Worm (Caenorhabditis elegans) whole organism, L3 larva: ENCODE results near the gene rpb-8.

Experiments used
- R02D3.7 ChIP-seq: fragments of 150-350 bp; optimal IDR thresholded peaks from 2 replicates; lab custom pipeline; 2014; ENCODE audit warnings: missing biosample characterization, missing genetic modification characterization
- ZK546.5 ChIP-seq: sonication (generic microtip); optimal IDR thresholded peaks from 2 replicates; lab custom pipeline; 2017; ENCODE audit warnings: missing biosample characterization, missing genetic modification characterization
- ceh-16 ChIP-seq: sonication (generic microtip); optimal IDR thresholded peaks from 2 replicates; lab custom pipeline; 2017; ENCODE audit warnings: missing biosample characterization, missing genetic modification characterization
- ceh-28 ChIP-seq: fragments of 150-350 bp; optimal IDR thresholded peaks from 2 replicates; lab custom pipeline; 2014; ENCODE audit warnings: missing biosample characterization, missing genetic modification reagents, missing genetic modification characterization
- ceh-82 ChIP-seq: fragments of 150-350 bp; optimal IDR thresholded peaks from 2 replicates; lab custom pipeline; 2014; ENCODE audit warnings: missing biosample characterization, missing genetic modification characterization
- ceh-9 ChIP-seq: sonication (generic microtip); optimal IDR thresholded peaks from 2 replicates; lab custom pipeline; 2018; ENCODE audit warnings: missing biosample characterization, missing genetic modification characterization
- daf-12 ChIP-seq: fragments of 150-350 bp; optimal IDR thresholded peaks from 2 replicates; lab custom pipeline; 2014; ENCODE audit warnings: missing biosample characterization, missing genetic modification reagents, missing genetic modification characterization
- egl-27 ChIP-seq: sonication (generic microtip); optimal IDR thresholded peaks from 4 replicates; lab custom pipeline; 2017; ENCODE audit warnings: missing biosample characterization, missing genetic modification reagents, missing genetic modification characterization
- egl-5 ChIP-seq: fragments of 150-350 bp; optimal IDR thresholded peaks from 2 replicates; lab custom pipeline; 2017; ENCODE audit warnings: missing biosample characterization, missing genetic modification reagents, missing genetic modification characterization, inconsistent platforms
- elt-2 ChIP-seq: sonication (generic microtip); optimal IDR thresholded peaks from 2 replicates; lab custom pipeline; 2016; ENCODE audit warnings: missing genetic modification reagents, mild to moderate bottlenecking, missing genetic modification characterization, missing compliant biosample characterization
- elt-3 ChIP-seq, 3 experiments: fragments of 150-350 bp in 1 of 3; sonication (generic microtip) in 2 of 3; optimal IDR thresholded peaks; 2 replicates in 2 of 3; 4 replicates in 1 of 3; lab custom pipeline; 2014 to 2017; ENCODE audit warnings: missing biosample characterization in 3 of 3, missing genetic modification characterization in 3 of 3
- eor-1 ChIP-seq, 2 experiments: fragments of 150-350 bp; optimal IDR thresholded peaks; 2 replicates each; lab custom pipeline; 2014 to 2018; ENCODE audit warnings: missing biosample characterization in 2 of 2, missing genetic modification characterization in 2 of 2
- fkh-10 ChIP-seq: sonication (generic microtip); optimal IDR thresholded peaks from 2 replicates; lab custom pipeline; 2017; ENCODE audit warnings: missing biosample characterization, missing genetic modification reagents, missing genetic modification characterization
- jun-1 ChIP-seq: fragments of 150-350 bp; optimal IDR thresholded peaks from 2 replicates; lab custom pipeline; 2014; ENCODE audit warnings: missing biosample characterization, missing genetic modification reagents, missing genetic modification characterization
- lin-15B ChIP-seq: fragments of 150-350 bp; optimal IDR thresholded peaks from 2 replicates; lab custom pipeline; 2014; ENCODE audit warnings: missing biosample characterization, missing genetic modification characterization
- lsy-12 ChIP-seq: sonication (generic microtip); optimal IDR thresholded peaks from 2 replicates; lab custom pipeline; 2016; ENCODE audit warnings: mild to moderate bottlenecking, missing genetic modification characterization, missing compliant biosample characterization
- mdl-1 ChIP-seq: fragments of 150-350 bp; optimal IDR thresholded peaks from 2 replicates; lab custom pipeline; 2014; ENCODE audit warnings: missing biosample characterization, missing genetic modification characterization
- mml-1 ChIP-seq: fragments of 150-350 bp; sonication (generic microtip); optimal IDR thresholded peaks from 3 replicates; lab custom pipeline; 2014; ENCODE audit warnings: missing biosample characterization, missing genetic modification characterization
- nfya-1 ChIP-seq: sonication (generic microtip); optimal IDR thresholded peaks from 2 replicates; lab custom pipeline; 2017; ENCODE audit warnings: missing genetic modification characterization, mild to moderate bottlenecking, missing compliant biosample characterization, antibody characterized with exemption, moderate library complexity; ENCODE audit not compliant: insufficient read depth
- nhr-11 ChIP-seq: fragments of 150-350 bp; optimal IDR thresholded peaks from 2 replicates; lab custom pipeline; 2014; ENCODE audit warnings: missing biosample characterization, missing genetic modification characterization
- nhr-237 ChIP-seq: fragments of 150-350 bp; optimal IDR thresholded peaks from 2 replicates; lab custom pipeline; 2014; ENCODE audit warnings: missing biosample characterization, missing genetic modification characterization
- nhr-25 ChIP-seq: sonication (generic microtip); optimal IDR thresholded peaks from 2 replicates; lab custom pipeline; 2017; ENCODE audit warnings: missing biosample characterization, missing genetic modification characterization
- nhr-43 ChIP-seq: sonication (generic microtip); optimal IDR thresholded peaks from 2 replicates; lab custom pipeline; 2016; ENCODE audit warnings: mild to moderate bottlenecking, missing genetic modification characterization, missing compliant biosample characterization; ENCODE audit not compliant: poor library complexity, severe bottlenecking
- nhr-67 ChIP-seq: fragments of 150-350 bp; optimal IDR thresholded peaks from 2 replicates; lab custom pipeline; 2014; ENCODE audit warnings: missing biosample characterization, missing genetic modification characterization
- nhr-77 ChIP-seq: fragments of 150-350 bp; optimal IDR thresholded peaks from 2 replicates; lab custom pipeline; 2014; ENCODE audit warnings: missing biosample characterization, missing genetic modification characterization
- pha-4 ChIP-seq: fragments of 150-350 bp; optimal IDR thresholded peaks from 2 replicates; lab custom pipeline; 2014; ENCODE audit warnings: missing biosample characterization, missing genetic modification reagents, missing genetic modification characterization
- pqm-1 ChIP-seq: fragments of 150-350 bp; optimal IDR thresholded peaks from 2 replicates; lab custom pipeline; 2017; ENCODE audit warnings: missing biosample characterization, missing genetic modification characterization, inconsistent platforms
- sea-2 ChIP-seq: fragments of 150-350 bp; sonication (generic microtip); optimal IDR thresholded peaks from 4 replicates; lab custom pipeline; 2014; ENCODE audit warnings: missing biosample characterization, missing genetic modification reagents, missing genetic modification characterization
- skn-1 ChIP-seq: fragments of 150-350 bp; optimal IDR thresholded peaks from 2 replicates; lab custom pipeline; 2014; ENCODE audit warnings: missing biosample characterization, missing genetic modification characterization
- snpc-4 ChIP-seq: fragments of 150-350 bp; optimal IDR thresholded peaks from 2 replicates; lab custom pipeline; 2014; ENCODE audit warnings: missing biosample characterization, missing genetic modification characterization
- unc-62 ChIP-seq: fragments of 150-350 bp; sonication (generic microtip); optimal IDR thresholded peaks from 4 replicates; lab custom pipeline; 2014; ENCODE audit warnings: missing biosample characterization, missing genetic modification reagents, missing genetic modification characterization
- ztf-11 ChIP-seq: fragments of 150-350 bp; optimal IDR thresholded peaks from 2 replicates; lab custom pipeline; 2014; ENCODE audit warnings: missing biosample characterization, missing genetic modification characterization
- ztf-4 ChIP-seq: fragments of 150-350 bp; optimal IDR thresholded peaks from 2 replicates; lab custom pipeline; 2014; ENCODE audit warnings: missing biosample characterization, missing genetic modification characterization

rpb-8 gene

DNA sequence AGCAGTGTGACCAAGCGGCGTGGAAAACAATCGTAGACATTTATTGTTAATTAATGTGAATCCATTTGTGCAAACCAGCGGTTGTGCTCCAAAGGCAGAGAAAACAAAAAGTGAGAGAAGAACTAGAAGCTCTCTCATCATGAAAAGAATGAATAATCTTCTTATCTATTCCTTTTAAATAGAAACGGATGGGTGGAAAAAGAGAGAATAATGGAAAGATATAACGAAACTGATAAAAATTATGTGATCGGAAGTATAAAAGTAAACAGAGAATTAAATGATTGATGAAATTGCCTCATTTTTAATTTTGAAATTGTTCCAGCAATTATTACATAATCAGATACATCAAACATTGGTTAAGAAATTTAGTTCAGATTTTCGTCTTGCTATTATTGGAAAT lies 34.4 kb downstream of the rpb-8 start, which contains the start of gene clec-5:
TSS of gene clec-5 (minus strand) at position 178 of the 400 bp plus-strand sequence.
- TF ChIP-seq nhr-11 (tag; lab: Kevin White, UChicago) (no peak), pha-4 (tag; lab: Kevin White, UChicago) (peak; percentile 48), mdl-1 (tag; lab: Kevin White, UChicago) (no peak), pqm-1 (tag; lab: Kevin White, UChicago) (peak; percentile 54), ZK546.5 (tag; lab: Kevin White, UChicago) (no peak), fkh-10 (GFP tag; lab: Kevin White, UChicago) (no peak), ceh-9 (tag; lab: Kevin White, UChicago) (no peak), lin-15B (tag; lab: Kevin White, UChicago) (no peak), sea-2 (GFP tag; lab: Kevin White, UChicago) (no peak), elt-2 (tag; lab: Kevin White, UChicago) (peak; percentile 68), jun-1 (tag; lab: Kevin White, UChicago) (peak; percentile 17), nhr-43 (tag; lab: Kevin White, UChicago) (no peak), ceh-16 (no peak)

DNA sequence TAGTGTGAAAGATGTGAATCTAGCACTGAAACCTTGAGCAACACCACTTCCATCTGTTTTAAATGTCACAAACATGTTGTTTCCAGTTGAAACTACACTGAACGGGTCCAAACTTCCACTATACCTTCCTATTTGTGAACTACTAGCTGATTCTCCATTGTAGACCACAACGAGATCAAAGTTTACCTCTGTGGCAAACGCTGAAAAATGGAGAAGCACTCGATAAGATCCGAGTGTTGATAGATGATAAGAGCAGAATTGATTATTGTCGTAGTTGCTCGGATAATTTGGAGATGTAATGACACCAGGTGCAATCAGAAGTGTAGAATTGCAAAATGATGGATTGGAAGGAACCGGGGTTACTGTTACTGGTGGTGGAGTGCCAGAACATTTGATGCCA lies 35.9 kb downstream of the rpb-8 start:
- no peak for TF ChIP-seq fkh-10 (GFP tag; lab: Kevin White, UChicago)
- TF ChIP-seq pqm-1 (tag; lab: Kevin White, UChicago), result peak; percentile 37
- TF ChIP-seq elt-2 (tag; lab: Kevin White, UChicago), result peak; percentile 72
- TF ChIP-seq nhr-43 (tag; lab: Kevin White, UChicago), result no peak
- no peak for TF ChIP-seq lin-15B (tag; lab: Kevin White, UChicago)
- TF ChIP-seq egl-27 (tag; lab: Kevin White, UChicago), result no peak

ce11 chrIII:4879445-4879844 lies 38.4 kb downstream of the rpb-8 start, which contains the start of gene C35D10.1:
TSS of gene C35D10.1 (plus strand) at chrIII:4879745.
- peak; percentile 15 for TF ChIP-seq ceh-28
- TF ChIP-seq lsy-12, result no peak

ce11 chrIII:4878281-4878680 lies 39.5 kb downstream of the rpb-8 start, which contains the start of the genes tost-1 and arx-6:
TSS of gene tost-1 (minus strand) at chrIII:4878311.
TSS of gene arx-6 (plus strand) at chrIII:4878658.
- TF ChIP-seq skn-1 (tag; lab: Kevin White, UChicago) (peak; percentile 27), nhr-237 (tag; lab: Kevin White, UChicago) (no peak), elt-2 (tag; lab: Kevin White, UChicago) (peak; percentile 3), snpc-4 (tag; lab: Kevin White, UChicago) (peak; percentile 29), nfya-1 (tag; lab: Kevin White, UChicago) (peak; percentile 47), mml-1 (tag; lab: Kevin White, UChicago) (no peak), lin-15B (tag; lab: Kevin White, UChicago) (peak; percentile 61)

DNA sequence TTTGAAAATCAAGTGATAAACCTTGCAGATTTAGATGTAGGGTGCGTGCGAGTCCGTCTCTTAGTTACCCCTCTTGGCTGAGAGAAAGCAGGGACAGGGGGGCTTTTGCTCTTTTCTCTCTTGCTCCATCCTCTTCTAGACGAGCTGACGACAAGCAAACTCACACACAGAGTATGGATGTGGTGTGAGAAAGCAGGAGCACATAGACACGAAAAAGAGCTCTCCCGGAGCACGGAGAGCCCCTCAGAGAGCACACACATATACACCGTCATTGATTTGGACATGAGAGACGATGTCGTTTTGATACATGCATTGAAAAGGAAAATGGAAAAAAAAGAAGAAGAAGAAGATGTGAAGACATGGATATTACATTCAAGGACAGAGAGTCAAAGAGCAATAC lies 42.1 kb downstream of the rpb-8 start:
- TF ChIP-seq fkh-10 (GFP tag; lab: Kevin White, UChicago), result peak; percentile 39
- no peak for TF ChIP-seq daf-12
- no peak for TF ChIP-seq ztf-4 (tag; lab: Kevin White, UChicago)
- TF ChIP-seq sea-2 (GFP tag; lab: Kevin White, UChicago), result no peak
- TF ChIP-seq nhr-77 (tag; lab: Kevin White, UChicago), result no peak
- TF ChIP-seq lsy-12, result no peak
- no peak for TF ChIP-seq nhr-43 (tag; lab: Kevin White, UChicago)

DNA sequence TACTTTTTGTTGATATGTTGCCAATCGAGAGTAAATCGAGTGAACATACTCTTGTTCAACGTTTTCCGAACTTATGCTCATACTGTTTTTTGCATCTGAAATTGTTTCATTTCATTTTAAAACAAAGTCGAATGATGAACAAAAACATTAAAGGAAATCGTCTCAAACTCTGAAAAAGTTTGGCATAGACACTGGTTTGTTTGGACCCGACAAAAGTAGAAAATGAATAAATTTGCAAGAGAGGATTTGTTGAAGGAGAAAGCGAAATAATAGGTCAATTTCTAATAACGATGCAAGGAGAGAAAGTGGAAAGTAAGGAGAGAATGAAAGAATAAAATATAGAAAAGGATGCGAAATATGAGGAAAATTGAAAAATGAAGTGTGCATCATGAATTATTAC lies 43.1 kb downstream of the rpb-8 start, which contains the start of gene C35D10.12:
TSS of gene C35D10.12 (minus strand) at position 101 of the 400 bp plus-strand sequence.
- TF ChIP-seq daf-12 (no peak), nhr-67 (no peak), nhr-237 (tag; lab: Kevin White, UChicago) (no peak)
- TF ChIP-seq, all 47 proteins: peak for 0

DNA sequence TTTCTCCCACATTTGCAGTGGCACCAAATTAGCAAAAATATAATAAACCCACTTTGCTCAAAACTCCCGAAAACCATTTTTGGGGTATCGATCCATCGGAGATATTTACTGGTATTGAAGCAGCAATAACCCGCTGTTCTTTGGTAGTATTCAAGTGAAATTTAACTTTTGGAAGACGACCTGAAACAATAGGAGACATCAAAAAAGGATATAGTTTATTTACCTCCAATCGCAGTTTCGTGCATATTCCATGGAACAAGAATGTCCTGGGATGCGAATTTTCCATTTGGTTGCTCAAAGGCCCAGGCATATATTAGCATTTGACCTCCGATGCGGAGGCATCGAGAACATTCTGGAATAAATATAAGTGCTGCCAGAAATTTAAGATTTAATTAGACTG lies 44.4 kb downstream of the rpb-8 start:
- TF ChIP-seq egl-5 (tag; lab: Kevin White, UChicago) (no peak), nhr-25 (no peak), mdl-1 (tag; lab: Kevin White, UChicago) (no peak), sea-2 (GFP tag; lab: Kevin White, UChicago) (no peak), fkh-10 (GFP tag; lab: Kevin White, UChicago) (no peak), nhr-11 (tag; lab: Kevin White, UChicago) (no peak), unc-62 (GFP tag; lab: Kevin White, UChicago) (no peak), ztf-11 (tag; lab: Kevin White, UChicago) (no peak), ZK546.5 (tag; lab: Kevin White, UChicago) (no peak), R02D3.7 (tag; lab: Kevin White, UChicago) (no peak), daf-12 (no peak), mml-1 (tag; lab: Kevin White, UChicago) (no peak), lin-15B (tag; lab: Kevin White, UChicago) (no peak), pha-4 (tag; lab: Kevin White, UChicago) (no peak), lsy-12 (no peak), eor-1 (tag; optimal IDR thresholded peaks at IDR 0.05; lab: Kevin White, UChicago) (no peak), elt-3 (tag; optimal IDR thresholded peaks at IDR 0.05; lab: Kevin White, UChicago) (no peak), ceh-82 (no peak)
- TF ChIP-seq, all 47 proteins: peak for 0
